Worm (Caenorhabditis elegans): Measurements from ENCODE around the gene cpx-2.

DNA sequence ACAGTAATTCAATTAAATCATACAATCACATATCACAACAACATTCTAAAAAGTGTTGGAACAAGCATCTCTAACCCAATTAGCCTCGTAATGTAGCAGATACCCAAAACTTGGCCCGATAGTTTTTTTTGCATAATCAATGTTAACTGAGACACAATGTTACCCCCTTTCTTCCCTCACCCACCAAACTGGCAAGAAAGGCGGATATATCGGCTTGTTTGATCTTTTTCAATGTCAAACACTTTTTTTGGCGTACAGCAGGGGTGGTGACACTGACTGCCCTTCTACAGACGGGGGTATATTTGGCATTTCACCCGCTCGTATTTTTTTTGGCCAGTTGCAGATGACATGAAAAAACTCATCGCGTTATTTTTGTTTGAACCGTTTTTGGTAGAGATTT is 39.0 kb upstream of the cpx-2 start:
- TF ChIP-seq tra-4 (tag; optimal IDR thresholded peaks at IDR 0.05) (no peak), B0310.2 (tag; optimal IDR thresholded peaks at IDR 0.05) (no peak), tbx-37 (GFP tag; conservative IDR thresholded peaks at IDR 0.05) (no peak), ama-1 (optimal IDR thresholded peaks at IDR 0.05) (no peak), ceh-13 (GFP tag; optimal IDR thresholded peaks at IDR 0.05) (no peak), hmg-4 (GFP tag; optimal IDR thresholded peaks at IDR 0.05) (no peak), pes-1 (GFP tag; IDR thresholded peaks at IDR 0.05) (no peak), aly-1 (tag; optimal IDR thresholded peaks at IDR 0.05) (no peak), F13C5.2 (tag; optimal IDR thresholded peaks at IDR 0.05) (no peak), ets-7 (tag; optimal IDR thresholded peaks at IDR 0.05) (no peak), sea-1 (GFP tag; conservative IDR thresholded peaks at IDR 0.05) (no peak), hnd-1 (tag; optimal IDR thresholded peaks at IDR 0.05) (no peak)

All from whole organism, early embryonic.